Worm (Caenorhabditis elegans) whole organism, young adult: ENCODE data around the gene smc-5.

Experiments
- F23B12.7 ChIP-seq: sonication (generic microtip); optimal IDR thresholded peaks from 2 replicates; lab custom pipeline; 2017; ENCODE audit warnings: missing genetic modification characterization, mild to moderate bottlenecking, missing compliant biosample characterization, antibody characterized with exemption, moderate library complexity; ENCODE audit not compliant: insufficient read depth
- F49E8.2 ChIP-seq: sonication (generic microtip); optimal IDR thresholded peaks from 3 replicates; lab custom pipeline; 2017; ENCODE audit warnings: missing genetic modification characterization, mild to moderate bottlenecking, missing compliant biosample characterization, antibody characterized with exemption, moderate library complexity; ENCODE audit not compliant: insufficient read depth
- F57A8.1 ChIP-seq: fragments of 200-800 bp; sonication (Bioruptor generic); optimal IDR thresholded peaks from 2 replicates; lab custom pipeline; 2018; ENCODE audit warnings: mild to moderate bottlenecking, missing genetic modification characterization, moderate library complexity, missing compliant biosample characterization
- dpff-1 ChIP-seq: sonication (generic microtip); optimal IDR thresholded peaks from 2 replicates; lab custom pipeline; 2017; ENCODE audit warnings: mild to moderate bottlenecking, missing genetic modification characterization, missing compliant biosample characterization
- ekl-4 ChIP-seq: fragments of 200-800 bp; sonication (Bioruptor generic); IDR thresholded peaks from 2 replicates; pipeline ENCODE4 v1.3.6; 2022; ENCODE audit warnings: missing genetic modification reagents, missing genetic modification characterization, missing compliant biosample characterization
- him-1 ChIP-seq: sonication (generic microtip); optimal IDR thresholded peaks from 2 replicates; lab custom pipeline; 2016; ENCODE audit warnings: missing genotype, missing genetic modification reagents, missing genetic modification characterization, missing compliant biosample characterization
- hrde-1 ChIP-seq: sonication (generic microtip); optimal IDR thresholded peaks from 2 replicates; lab custom pipeline; 2016; ENCODE audit warnings: missing genetic modification characterization, mild to moderate bottlenecking, missing compliant biosample characterization, moderate library complexity, missing genotype, missing genetic modification reagents, borderline replicate concordance
- madf-8 ChIP-seq: fragments of 200-800 bp; sonication (Bioruptor generic); conservative IDR thresholded peaks from 2 replicates; pipeline ENCODE4 v1.3.6; 2022; ENCODE audit warnings: missing genetic modification reagents, missing genetic modification characterization, missing compliant biosample characterization
- snpc-1.3 ChIP-seq: sonication (generic microtip); optimal IDR thresholded peaks from 2 replicates; lab custom pipeline; 2017; ENCODE audit warnings: missing genetic modification characterization, mild to moderate bottlenecking, missing compliant biosample characterization, antibody characterized with exemption, moderate library complexity, missing genotype, missing genetic modification reagents; ENCODE audit not compliant: insufficient read depth
- snpc-3.4 ChIP-seq: sonication (generic microtip); optimal IDR thresholded peaks from 2 replicates; lab custom pipeline; 2017; ENCODE audit warnings: missing genetic modification characterization, mild to moderate bottlenecking, missing compliant biosample characterization, antibody characterized with exemption, moderate library complexity, missing genotype, missing genetic modification reagents
- unc-130 ChIP-seq: sonication (generic microtip); optimal IDR thresholded peaks from 2 replicates; lab custom pipeline; 2016; ENCODE audit warnings: missing genetic modification reagents, missing genetic modification characterization, missing compliant biosample characterization
- zfh-2 ChIP-seq: fragments of 200-800 bp; sonication (Bioruptor generic); conservative IDR thresholded peaks from 2 replicates; pipeline ENCODE4 v1.3.6; 2022; ENCODE audit warnings: missing genetic modification reagents, missing genetic modification characterization, missing compliant biosample characterization
- ztf-28 ChIP-seq: fragments of 200-800 bp; sonication (Bioruptor generic); IDR thresholded peaks from 2 replicates; pipeline ENCODE4 v1.3.6; 2022; ENCODE audit warnings: missing genetic modification reagents, missing genetic modification characterization, missing compliant biosample characterization

- TF ChIP-seq ekl-4: no peak
- no peak for TF ChIP-seq snpc-1.3
- no peak for TF ChIP-seq zfh-2 (GFP tag; lab: Robert Waterston, UW)
- no peak for TF ChIP-seq ztf-28 (GFP tag; lab: Robert Waterston, UW)
- no peak for TF ChIP-seq F57A8.1 (GFP tag; lab: Kevin White, UChicago)
- no peak for TF ChIP-seq unc-130 (GFP tag; lab: Kevin White, UChicago)
- no peak for TF ChIP-seq hrde-1 (tag; lab: Kevin White, UChicago)
- TF ChIP-seq madf-8 (GFP tag; lab: Robert Waterston, UW): no peak
- TF ChIP-seq F49E8.2 (tag; lab: Kevin White, UChicago): no peak
- TF ChIP-seq dpff-1 (tag; lab: Kevin White, UChicago): no peak
- TF ChIP-seq snpc-3.4: no peak
- no peak for TF ChIP-seq him-1 (tag; lab: Kevin White, UChicago)
- no peak for TF ChIP-seq F23B12.7 (tag; lab: Kevin White, UChicago)
These were observed 40.4 kb upstream of the smc-5 start for ce11 chrII:5021518-5021917.
